Worm (Caenorhabditis elegans): ENCODE measurements around the gene sec-20.

- TF ChIP-seq ztf-23 (GFP tag; IDR thresholded peaks at IDR 0.05) (no peak), ztf-29 (GFP tag; IDR thresholded peaks at IDR 0.05) (no peak), tab-1 (GFP tag; IDR thresholded peaks at IDR 0.05) (no peak)
Observed at ce11 chrIII:180963-181362, 10.9 kb upstream of the sec-20 start, which contains the start of gene F40G9.5.

Measured in whole organism, midembryonic.